Worm (Caenorhabditis elegans) whole organism, late embryonic: ENCODE results near the gene sas-4.

Source experiments
- Y22D7AL.16 ChIP-seq: sonication (generic microtip); optimal IDR thresholded peaks from 2 replicates; lab custom pipeline; 2016; ENCODE audit warnings: missing genetic modification characterization, missing compliant biosample characterization
- ama-1 ChIP-seq: fragments of 150-350 bp; optimal IDR thresholded peaks from 2 replicates; lab custom pipeline; 2014
- ceh-19 ChIP-seq: fragments of 200-800 bp; sonication (Bioruptor generic); optimal IDR thresholded peaks from 2 replicates; lab custom pipeline; 2018; ENCODE audit warnings: mild to moderate bottlenecking, missing genetic modification characterization, missing compliant biosample characterization
- ceh-22 ChIP-seq: sonication (generic microtip); optimal IDR thresholded peaks from 2 replicates; lab custom pipeline; 2017; ENCODE audit warnings: missing biosample characterization, missing genetic modification characterization
- ceh-31 ChIP-seq: sonication (generic microtip); optimal IDR thresholded peaks from 2 replicates; lab custom pipeline; 2016; ENCODE audit warnings: missing genetic modification characterization, missing compliant biosample characterization
- ceh-34 ChIP-seq: sonication (generic microtip); optimal IDR thresholded peaks from 2 replicates; lab custom pipeline; 2016; ENCODE audit warnings: mild to moderate bottlenecking, missing genetic modification characterization, missing compliant biosample characterization
- elt-2 ChIP-seq: sonication (generic microtip); optimal IDR thresholded peaks from 2 replicates; lab custom pipeline; 2016; ENCODE audit warnings: missing genetic modification reagents, missing genetic modification characterization, missing compliant biosample characterization
- lin-11 ChIP-seq: fragments of 200-800 bp; sonication (Bioruptor generic); optimal IDR thresholded peaks from 2 replicates; lab custom pipeline; 2018; ENCODE audit warnings: mild to moderate bottlenecking, missing genetic modification characterization, missing compliant biosample characterization
- pag-3 ChIP-seq: sonication (generic microtip); optimal IDR thresholded peaks from 2 replicates; lab custom pipeline; 2016; ENCODE audit warnings: missing compliant biosample characterization, missing genetic modification characterization, borderline replicate concordance
- ref-2 ChIP-seq: sonication (generic microtip); optimal IDR thresholded peaks from 2 replicates; lab custom pipeline; 2016; ENCODE audit warnings: missing genetic modification characterization, missing compliant biosample characterization
- tbx-2 ChIP-seq: sonication (generic microtip); optimal IDR thresholded peaks from 2 replicates; lab custom pipeline; 2016; ENCODE audit warnings: missing genetic modification characterization, missing compliant biosample characterization
- zip-5 ChIP-seq: sonication (generic microtip); optimal IDR thresholded peaks from 2 replicates; lab custom pipeline; 2016; ENCODE audit warnings: missing genetic modification characterization, missing compliant biosample characterization

DNA sequence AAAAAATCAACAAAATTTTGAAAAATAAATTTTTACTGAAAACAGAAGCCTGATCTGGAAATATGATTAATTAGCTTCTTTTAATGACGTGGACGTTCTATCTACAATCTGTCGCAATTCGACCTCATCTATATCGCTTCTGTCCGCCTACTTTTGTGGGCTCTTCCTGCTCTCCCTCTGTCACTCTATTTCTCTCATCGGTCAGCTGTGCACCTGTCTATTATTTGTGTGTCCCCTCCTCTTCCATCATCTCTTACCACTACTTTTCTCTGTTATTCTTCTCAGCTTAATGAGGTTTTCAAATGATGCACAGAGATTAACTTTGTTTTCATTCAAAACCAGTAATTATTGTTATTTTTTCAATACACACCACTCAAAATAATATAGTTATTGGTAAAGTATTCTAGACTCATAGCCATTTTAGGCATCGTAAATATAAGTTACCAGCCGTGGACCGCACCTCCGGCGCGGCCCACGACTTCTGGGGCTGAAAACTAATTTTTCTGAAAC, 19.3 kb downstream of the sas-4 start:
- no peak for TF ChIP-seq ceh-31
- TF ChIP-seq tbx-2 (tag; lab: Kevin White, UChicago): no peak
- no peak for TF ChIP-seq pag-3 (tag; lab: Kevin White, UChicago)
- TF ChIP-seq ceh-34 (tag; lab: Kevin White, UChicago): no peak
- TF ChIP-seq ama-1 (lab: Kevin White, UChicago): no peak
- TF ChIP-seq lin-11 (tag; lab: Kevin White, UChicago): no peak
- no peak for TF ChIP-seq ceh-22
- TF ChIP-seq ref-2 (tag; lab: Kevin White, UChicago): no peak
- TF ChIP-seq elt-2 (tag; lab: Kevin White, UChicago): no peak
- no peak for TF ChIP-seq zip-5 (tag; lab: Kevin White, UChicago)
- no peak for TF ChIP-seq ceh-19 (GFP tag; lab: Kevin White, UChicago)
- TF ChIP-seq Y22D7AL.16 (tag; lab: Kevin White, UChicago): no peak
